Worm (Caenorhabditis elegans): ENCODE results near the gene sre-39.

The sre-39 gene

ce11 chrII:4734477-4734876 lies 47.4 kb downstream of the sre-39 start:
- no peak for TF ChIP-seq klf-2 (GFP tag; conservative IDR thresholded peaks at IDR 0.05)
- TF ChIP-seq cog-1 (tag; optimal IDR thresholded peaks at IDR 0.05): no peak
- no peak for TF ChIP-seq ztf-29 (GFP tag; IDR thresholded peaks at IDR 0.05)
- no peak for TF ChIP-seq ref-1 (GFP tag; conservative IDR thresholded peaks at IDR 0.05)
- TF ChIP-seq med-1 (GFP tag; optimal IDR thresholded peaks at IDR 0.05; ENCODE audit: insufficient read depth): no peak
- TF ChIP-seq ztf-23 (GFP tag; IDR thresholded peaks at IDR 0.05): no peak
- no peak for TF ChIP-seq T22C8.4 (GFP tag; IDR thresholded peaks at IDR 0.05)
- TF ChIP-seq tab-1 (GFP tag; IDR thresholded peaks at IDR 0.05): no peak
- TF ChIP-seq flt-1 (GFP tag; IDR thresholded peaks at IDR 0.05): no peak

DNA sequence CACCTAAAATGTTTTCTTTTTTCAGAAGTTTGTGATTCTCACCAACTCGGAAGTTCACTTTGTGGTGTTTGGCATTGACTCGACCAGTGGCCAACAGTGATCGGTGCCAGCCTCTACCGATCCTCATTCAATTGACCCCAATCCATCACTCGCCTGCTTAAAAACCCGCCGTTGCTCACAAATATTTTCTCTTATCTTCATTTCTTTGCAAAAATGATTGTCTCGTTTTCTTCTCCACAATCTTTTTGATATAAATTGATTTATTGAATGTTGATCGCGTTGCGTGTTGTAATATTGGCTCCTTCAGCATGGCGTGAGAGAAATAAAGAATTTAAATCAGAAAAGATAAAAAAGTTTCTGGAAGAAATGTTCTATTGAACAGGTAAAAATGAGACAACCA lies 49.5 kb downstream of the sre-39 start:
- no peak for TF ChIP-seq T22C8.4 (GFP tag; IDR thresholded peaks at IDR 0.05)
- no peak for TF ChIP-seq cog-1 (tag; optimal IDR thresholded peaks at IDR 0.05)
- no peak for TF ChIP-seq med-1 (GFP tag; optimal IDR thresholded peaks at IDR 0.05; ENCODE audit: insufficient read depth)
- TF ChIP-seq ztf-29 (GFP tag; IDR thresholded peaks at IDR 0.05): no peak
- TF ChIP-seq ztf-23 (GFP tag; IDR thresholded peaks at IDR 0.05): no peak
- TF ChIP-seq flt-1 (GFP tag; IDR thresholded peaks at IDR 0.05): no peak
- no peak for TF ChIP-seq ref-1 (GFP tag; conservative IDR thresholded peaks at IDR 0.05)
- no peak for TF ChIP-seq klf-2 (GFP tag; conservative IDR thresholded peaks at IDR 0.05)
- TF ChIP-seq tab-1 (GFP tag; IDR thresholded peaks at IDR 0.05): no peak

DNA sequence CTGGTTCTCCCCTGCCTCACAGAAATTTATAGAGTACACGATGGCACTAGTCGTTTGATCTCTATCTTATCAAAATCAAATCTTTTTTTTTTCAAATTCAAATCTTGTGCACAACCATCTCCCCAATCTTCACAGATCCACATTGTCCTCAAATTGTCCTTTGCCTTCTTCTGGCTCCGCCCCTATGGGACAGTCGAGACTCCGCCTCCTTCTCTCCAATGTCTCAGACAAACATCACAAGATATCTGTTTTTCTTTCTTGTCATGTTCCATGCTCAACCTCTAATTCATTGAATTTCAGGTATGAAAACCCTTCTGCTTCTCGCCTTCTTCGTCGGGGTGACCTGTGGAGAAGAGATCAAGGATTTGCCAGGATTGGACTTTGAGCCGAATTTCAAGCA lies 50.3 kb downstream of the sre-39 start, which contains the start of gene ctsa-1.1:
Gene ctsa-1.1 (plus strand): TSS at position 301 of the 400 bp plus-strand sequence.
- TF ChIP-seq med-1 (GFP tag; optimal IDR thresholded peaks at IDR 0.05; ENCODE audit: insufficient read depth) (no peak), ref-1 (GFP tag; conservative IDR thresholded peaks at IDR 0.05) (no peak), T22C8.4 (GFP tag; IDR thresholded peaks at IDR 0.05) (no peak), tab-1 (GFP tag; IDR thresholded peaks at IDR 0.05) (no peak), ztf-23 (GFP tag; IDR thresholded peaks at IDR 0.05) (no peak), klf-2 (GFP tag; conservative IDR thresholded peaks at IDR 0.05) (no peak), cog-1 (tag; optimal IDR thresholded peaks at IDR 0.05) (no peak), ztf-29 (GFP tag; IDR thresholded peaks at IDR 0.05) (no peak)

Measured in whole organism, midembryonic.